Worm (Caenorhabditis elegans): ENCODE data around the gene hrpu-2.
"Not testable (repeated sequence)": the region's sequence is repeated elsewhere in the genome, so short reads cannot be mapped to it uniquely, and the experiment has no call there.

hrpu-2 gene

DNA sequence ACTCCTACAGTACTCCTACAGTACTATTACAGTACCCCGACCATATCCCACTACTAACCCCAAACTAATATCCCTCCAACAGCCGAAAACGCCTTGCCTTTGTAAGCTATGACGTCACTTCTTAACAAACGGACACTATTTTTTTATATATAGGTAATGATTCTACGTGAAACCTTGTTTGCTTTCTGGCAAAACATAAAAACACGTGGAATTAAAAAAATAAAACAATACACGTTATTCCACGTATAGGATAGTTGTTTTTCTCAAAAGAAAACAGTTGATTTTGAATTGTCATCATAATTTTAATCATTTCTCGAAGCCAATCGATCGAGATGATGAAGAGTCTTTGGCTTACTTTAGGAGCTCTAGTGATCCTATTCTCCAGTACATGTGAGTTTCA, 67.9 kb downstream of the hrpu-2 start, which contains the start of gene M70.1:
Gene M70.1 (plus strand): TSS at position 301 of the 400 bp plus-strand sequence.
- not testable (repeated sequence) for TF ChIP-seq skn-1, nhr-10, unc-39 (tag; optimal IDR thresholded peaks at IDR 0.05)

DNA sequence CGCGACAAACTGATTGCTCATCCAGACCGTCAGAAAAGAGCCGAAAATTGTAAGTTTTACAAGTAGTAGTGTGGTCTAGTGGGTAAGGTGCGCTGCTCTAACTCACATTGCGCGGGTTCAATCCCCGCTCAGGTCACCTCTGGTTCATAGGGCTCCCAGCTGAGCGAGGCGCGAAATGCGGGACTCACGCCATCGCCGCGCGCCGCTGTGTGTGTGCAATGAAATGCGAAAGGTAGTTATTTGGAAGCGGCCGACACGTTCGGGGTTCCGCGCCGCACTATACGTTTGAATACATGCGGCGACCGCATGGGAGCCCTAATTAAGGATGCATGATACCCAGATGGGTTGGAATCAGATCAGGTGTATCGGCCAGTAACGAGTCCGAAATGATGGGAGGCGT, 68.5 kb downstream of the hrpu-2 start:
- peak; percentile 53 for TF ChIP-seq aha-1 (tag)
- TF ChIP-seq ceh-28 (tag; optimal IDR thresholded peaks at IDR 0.05) = no peak
- TF ChIP-seq egl-43 (GFP tag; IDR thresholded peaks at IDR 0.05) = peak; percentile 64; the same call in 1 of the 2 replicates
- TF ChIP-seq set-16 (GFP tag; IDR thresholded peaks at IDR 0.05) = peak; percentile 76
- TF ChIP-seq zip-11 (GFP tag; IDR thresholded peaks at IDR 0.05) = no peak
- TF ChIP-seq snpc-1.2 (GFP tag; IDR thresholded peaks at IDR 0.05) = 0 out of 2 replicates have a peak, but pooled peaks have one; percentile 33
- no peak for TF ChIP-seq lin-39 (tag; optimal IDR thresholded peaks at IDR 0.05)
- TF ChIP-seq F26F4.8 (GFP tag; conservative IDR thresholded peaks at IDR 0.05) = 0 out of 2 replicates have a peak, but pooled peaks have one; percentile 55
- TF ChIP-seq Y48G9A.11 (GFP tag; IDR thresholded peaks at IDR 0.05) = no peak
- no peak for TF ChIP-seq hlh-11 (tag; optimal IDR thresholded peaks at IDR 0.05)
- TF ChIP-seq hif-1 (tag; optimal IDR thresholded peaks at IDR 0.05) = no peak
- TF ChIP-seq mxl-3 (GFP tag; optimal IDR thresholded peaks at IDR 0.05) = peak; percentile 17
- 0 out of 2 replicates have a peak, but pooled peaks have one; percentile 27 for TF ChIP-seq F44E2.7 (GFP tag; IDR thresholded peaks at IDR 0.05)
- TF ChIP-seq ceh-20 (GFP tag; IDR thresholded peaks at IDR 0.05) = no peak
- TF ChIP-seq D1046.2 (GFP tag; IDR thresholded peaks at IDR 0.05) = 0 out of 2 replicates have a peak, but pooled peaks have one; percentile 34
- no peak for TF ChIP-seq nhr-42 (GFP tag; IDR thresholded peaks at IDR 0.05)
- peak; percentile 46 for TF ChIP-seq lin-38 (GFP tag; IDR thresholded peaks at IDR 0.05)

Measured in whole organism, L4 larva.